Fruit fly (Drosophila melanogaster) whole organism, embryonic: ENCODE measurements around the gene CG43450.

Source experiments
- BEAF-32 ChIP-seq: fragments of 200-800 bp; sonication (Bioruptor generic); optimal IDR thresholded peaks from 3 replicates; lab custom pipeline; 2017; ENCODE audit warnings: missing biosample characterization, missing genetic modification characterization, mild to moderate bottlenecking, moderate library complexity, missing genetic modification reagents
- Bgb ChIP-seq: fragments of 200-800 bp; sonication (Bioruptor generic); IDR thresholded peaks from 2 replicates; pipeline ENCODE4 v1.3.6; 2022; ENCODE audit warnings: missing biosample characterization, missing genetic modification characterization; ENCODE audit not compliant: partially characterized antibody
- Bteb2 ChIP-seq: fragments of 200-800 bp; sonication (Bioruptor generic); optimal IDR thresholded peaks from 2 replicates; lab custom pipeline; 2016; ENCODE audit warnings: missing biosample characterization, missing genetic modification characterization
- CG10543 ChIP-seq: fragments of 200-800 bp; sonication (Bioruptor generic); optimal IDR thresholded peaks from 3 replicates; lab custom pipeline; 2017; ENCODE audit warnings: missing biosample characterization, mild to moderate bottlenecking, missing genetic modification characterization, moderate library complexity
- CG12236 ChIP-seq: fragments of 200-800 bp; sonication (Bioruptor generic); optimal IDR thresholded peaks from 2 replicates; lab custom pipeline; 2016; ENCODE audit warnings: missing biosample characterization, missing genetic modification characterization
- CG16813 ChIP-seq: fragments of 200-800 bp; sonication (Bioruptor generic); IDR thresholded peaks from 3 replicates; pipeline ENCODE4 v1.3.6; 2022; ENCODE audit warnings: missing biosample characterization, missing genetic modification characterization; ENCODE audit not compliant: partially characterized antibody
- CG18011 ChIP-seq: fragments of 200-800 bp; sonication (Bioruptor generic); optimal IDR thresholded peaks from 2 replicates; lab custom pipeline; 2017; ENCODE audit warnings: missing biosample characterization, missing genetic modification characterization, mild to moderate bottlenecking, moderate library complexity, missing genotype
- CG18619 ChIP-seq: fragments of 200-800 bp; sonication (Bioruptor generic); optimal IDR thresholded peaks from 3 replicates; lab custom pipeline; 2017; ENCODE audit warnings: missing biosample characterization, mild to moderate bottlenecking, missing genetic modification characterization
- CG2116 ChIP-seq: fragments of 200-800 bp; sonication (Bioruptor generic); optimal IDR thresholded peaks from 3 replicates; lab custom pipeline; 2018; ENCODE audit warnings: missing biosample characterization, mild to moderate bottlenecking, missing genetic modification characterization
- CG2129 ChIP-seq: fragments of 200-800 bp; sonication (Bioruptor generic); IDR thresholded peaks from 2 replicates; pipeline ENCODE4 v1.3.6; 2022; ENCODE audit warnings: missing biosample characterization, missing genetic modification characterization; ENCODE audit not compliant: partially characterized antibody
- CG2712 ChIP-seq: fragments of 200-800 bp; optimal IDR thresholded peaks from 3 replicates; lab custom pipeline; 2019; ENCODE audit warnings: missing biosample characterization, mild to moderate bottlenecking, missing genetic modification characterization, moderate library complexity
- CG4424 ChIP-seq: fragments of 200-800 bp; sonication (Bioruptor generic); optimal IDR thresholded peaks from 3 replicates; lab custom pipeline; 2016; ENCODE audit warnings: missing biosample characterization, missing genetic modification characterization
- CG7786 ChIP-seq: fragments of 200-800 bp; sonication (Bioruptor generic); optimal IDR thresholded peaks from 2 replicates; lab custom pipeline; 2016; ENCODE audit warnings: missing biosample characterization, missing genetic modification characterization
- CG8478 ChIP-seq: fragments of >200 bp; optimal IDR thresholded peaks from 2 replicates; lab custom pipeline; 2018
- CG8765 ChIP-seq: fragments of 200-800 bp; sonication (Bioruptor generic); IDR thresholded peaks from 2 replicates; pipeline ENCODE4 v1.3.6; 2022; ENCODE audit warnings: missing biosample characterization, missing genetic modification characterization
- Dbx ChIP-seq: fragments of 200-800 bp; sonication (Bioruptor generic); IDR thresholded peaks from 3 replicates; pipeline ENCODE4 v1.3.6; 2022; ENCODE audit warnings: missing biosample characterization, missing genetic modification characterization
- Dll ChIP-seq: fragments of 200-800 bp; sonication (Bioruptor generic); IDR thresholded peaks from 4 replicates; pipeline ENCODE4 v1.3.6; 2022; ENCODE audit warnings: missing biosample characterization, missing genetic modification characterization; ENCODE audit not compliant: partially characterized antibody
- Doc3 ChIP-seq: fragments of 200-800 bp; sonication (Bioruptor generic); IDR thresholded peaks from 3 replicates; pipeline ENCODE4 v1.3.6; 2022; ENCODE audit warnings: missing biosample characterization, missing genetic modification characterization; ENCODE audit not compliant: partially characterized antibody
- Dp ChIP-seq: fragments of 200-800 bp; sonication (Bioruptor generic); optimal IDR thresholded peaks from 2 replicates; lab custom pipeline; 2018; ENCODE audit warnings: missing biosample characterization, mild to moderate bottlenecking, missing genetic modification characterization, moderate library complexity
- Dref ChIP-seq: fragments of 200-800 bp; sonication (Bioruptor generic); IDR thresholded peaks from 2 replicates; pipeline ENCODE4 v1.3.6; 2022; ENCODE audit warnings: missing biosample characterization, missing genetic modification characterization
- Drgx ChIP-seq: fragments of 200-800 bp; sonication (Bioruptor generic); IDR thresholded peaks from 2 replicates; pipeline ENCODE4 v1.3.6; 2022; ENCODE audit warnings: missing biosample characterization, missing genetic modification characterization
- E2f2 ChIP-seq: fragments of 200-800 bp; sonication (Bioruptor generic); IDR thresholded peaks from 2 replicates; pipeline ENCODE4 v1.3.6; 2022; ENCODE audit warnings: missing biosample characterization, missing genetic modification characterization
- HLH3B ChIP-seq: fragments of 200-800 bp; sonication (Bioruptor generic); IDR thresholded peaks from 2 replicates; pipeline ENCODE4 v1.3.6; 2022; ENCODE audit warnings: missing biosample characterization, missing genetic modification characterization
- HmgD ChIP-seq: fragments of 200-800 bp; sonication (Bioruptor generic); optimal IDR thresholded peaks from 3 replicates; lab custom pipeline; 2016; ENCODE audit warnings: missing biosample characterization, missing genetic modification characterization
- Myb ChIP-seq: fragments of 200-800 bp; sonication (Bioruptor generic); optimal IDR thresholded peaks from 2 replicates; lab custom pipeline; 2016; ENCODE audit warnings: missing biosample characterization, missing genetic modification characterization
- Nf-YA ChIP-seq: fragments of 200-800 bp; sonication (Bioruptor generic); IDR thresholded peaks from 2 replicates; pipeline ENCODE4 v1.3.6; 2022; ENCODE audit warnings: missing biosample characterization, missing genetic modification characterization
- Opbp ChIP-seq: fragments of 200-800 bp; sonication (Bioruptor generic); IDR thresholded peaks from 3 replicates; pipeline ENCODE4 v1.3.6; 2022; ENCODE audit warnings: missing biosample characterization, missing genetic modification characterization; ENCODE audit not compliant: partially characterized antibody
- PHDP ChIP-seq: fragments of 200-800 bp; sonication (Bioruptor generic); optimal IDR thresholded peaks from 3 replicates; lab custom pipeline; 2018; ENCODE audit warnings: missing biosample characterization, mild to moderate bottlenecking, missing genetic modification characterization, moderate library complexity
- Poxn ChIP-seq: fragments of 200-800 bp; sonication (Bioruptor generic); IDR thresholded peaks from 2 replicates; pipeline ENCODE4 v1.3.6; 2022; ENCODE audit warnings: missing biosample characterization, missing genetic modification characterization
- Sry-δ ChIP-seq: fragments of 200-800 bp; sonication (Bioruptor generic); optimal IDR thresholded peaks from 2 replicates; lab custom pipeline; 2016; ENCODE audit warnings: missing biosample characterization, missing genetic modification characterization
- TFAM ChIP-seq: fragments of 200-800 bp; sonication (Bioruptor generic); optimal IDR thresholded peaks from 2 replicates; lab custom pipeline; 2017; ENCODE audit warnings: missing biosample characterization, missing genetic modification characterization, inconsistent platforms
- bbx ChIP-seq: fragments of 200-800 bp; sonication (Bioruptor generic); IDR thresholded peaks from 2 replicates; pipeline ENCODE4 v1.3.6; 2022; ENCODE audit warnings: missing biosample characterization, missing genetic modification characterization; ENCODE audit not compliant: partially characterized antibody
- chif ChIP-seq, 2 experiments: fragments of 200-800 bp; sonication (Bioruptor generic); optimal IDR thresholded peaks; 3 replicates each; lab custom pipeline; 2016; ENCODE audit warnings: missing biosample characterization in 2 of 2, missing genetic modification characterization in 2 of 2
- disco-r ChIP-seq: fragments of 200-800 bp; sonication (Bioruptor generic); optimal IDR thresholded peaks from 2 replicates; lab custom pipeline; 2016; ENCODE audit warnings: missing biosample characterization, missing genetic modification characterization
- gfzf ChIP-seq: fragments of 200-800 bp; sonication (Bioruptor generic); optimal IDR thresholded peaks from 2 replicates; lab custom pipeline; 2016; ENCODE audit warnings: missing biosample characterization, mild to moderate bottlenecking, missing genetic modification characterization, moderate library complexity
- grn ChIP-seq: fragments of 200-800 bp; sonication (Bioruptor generic); optimal IDR thresholded peaks from 3 replicates; lab custom pipeline; 2017; ENCODE audit warnings: missing biosample characterization, missing genetic modification characterization
- hb ChIP-seq: fragments of 200-800 bp; sonication (Bioruptor generic); IDR thresholded peaks from 3 replicates; pipeline ENCODE4 v1.3.6; 2022; ENCODE audit warnings: missing biosample characterization, missing genetic modification characterization; ENCODE audit not compliant: partially characterized antibody
- inv ChIP-seq: fragments of 200-800 bp; sonication (Bioruptor generic); IDR thresholded peaks from 2 replicates; pipeline ENCODE4 v1.3.6; 2022; ENCODE audit warnings: missing biosample characterization, missing genetic modification characterization; ENCODE audit not compliant: partially characterized antibody
- kni ChIP-seq: fragments of 200-800 bp; sonication (Bioruptor generic); optimal IDR thresholded peaks from 3 replicates; lab custom pipeline; 2017; ENCODE audit warnings: mild to moderate bottlenecking, missing biosample characterization, missing genetic modification reagents, missing genetic modification characterization
- otp ChIP-seq: fragments of 200-800 bp; sonication (Bioruptor generic); IDR thresholded peaks from 3 replicates; pipeline ENCODE4, ENCODE4 v1.3.6; 2022; ENCODE audit warnings: missing biosample characterization, missing genetic modification characterization
- sc ChIP-seq, 3 experiments: fragments of >200 bp in 2 of 3; fragments of 200-800 bp in 1 of 3; sonication (Bioruptor generic) in 1 of 3; optimal IDR thresholded peaks; 2 replicates in 2 of 3; 3 replicates in 1 of 3; lab custom pipeline; 2017; ENCODE audit warnings: mild to moderate bottlenecking in 1 of 3, missing biosample characterization in 1 of 3, missing genetic modification characterization in 1 of 3, missing genetic modification reagents in 1 of 3
- sens ChIP-seq: fragments of 200-800 bp; sonication (Bioruptor generic); peaks from one replicate; lab custom pipeline; 2016; ENCODE audit warnings: missing biosample characterization, missing genetic modification characterization
- sim ChIP-seq: fragments of 200-800 bp; sonication (Bioruptor generic); IDR thresholded peaks from 2 replicates; pipeline ENCODE4 v1.3.6; 2022; ENCODE audit warnings: missing biosample characterization, missing genetic modification characterization
- sna ChIP-seq: fragments of 200-800 bp; sonication (Bioruptor generic); IDR thresholded peaks from 2 replicates; pipeline ENCODE4 v1.3.6; 2022; ENCODE audit warnings: missing biosample characterization, missing genetic modification characterization; ENCODE audit not compliant: partially characterized antibody
- stc ChIP-seq: fragments of 200-800 bp; sonication (Bioruptor generic); IDR thresholded peaks from 2 replicates; pipeline ENCODE4 v1.3.6; 2022; ENCODE audit warnings: missing biosample characterization, missing genetic modification characterization
- stwl ChIP-seq: fragments of 200-800 bp; sonication (Bioruptor generic); optimal IDR thresholded peaks from 3 replicates; lab custom pipeline; 2018; ENCODE audit warnings: missing biosample characterization, mild to moderate bottlenecking, missing genetic modification characterization, moderate library complexity
- tap ChIP-seq: fragments of 200-800 bp; optimal IDR thresholded peaks from 3 replicates; lab custom pipeline; 2019; ENCODE audit warnings: missing biosample characterization, mild to moderate bottlenecking, missing genetic modification characterization, moderate library complexity
- trem ChIP-seq: fragments of 200-800 bp; optimal IDR thresholded peaks from 3 replicates; lab custom pipeline; 2019; ENCODE audit warnings: missing biosample characterization, mild to moderate bottlenecking, missing genetic modification characterization, moderate library complexity
- zf30C ChIP-seq: fragments of 200-800 bp; sonication (Bioruptor generic); optimal IDR thresholded peaks from 3 replicates; lab custom pipeline; 2018; ENCODE audit warnings: missing biosample characterization, mild to moderate bottlenecking, missing genetic modification characterization
- zfh1 ChIP-seq: fragments of 200-800 bp; sonication (Bioruptor generic); IDR thresholded peaks from 3 replicates; pipeline ENCODE4 v1.3.6; 2022; ENCODE audit warnings: missing biosample characterization, missing genetic modification characterization

The CG43450 gene

dm6 chr3R:12219497-12219896 is 24.4 kb downstream of the CG43450 start, which contains the start of gene Cog1 (continued):
- no peak for TF ChIP-seq kni (GFP tag; lab: Kevin White, UChicago)
- no peak for TF ChIP-seq CG4424 (GFP tag; lab: Kevin White, UChicago)
- TF ChIP-seq BEAF-32 (GFP tag; lab: Kevin White, UChicago), result peak; percentile 72
- peak; percentile 2 for TF ChIP-seq trem (tag; lab: Kevin White, UChicago)
- TF ChIP-seq TFAM (GFP tag; lab: Kevin White, UChicago), result no peak
- TF ChIP-seq CG2129, result peak; percentile 59
- no peak for TF ChIP-seq Nf-YA (GFP tag; lab: Robert Waterston, UW)
- TF ChIP-seq CG16813 (GFP tag; lab: Robert Waterston, UW), result peak; percentile 64; the same call in 2 of the 3 replicates
- no peak for TF ChIP-seq sc (optimal IDR thresholded peaks at IDR 0.05; lab: Kevin White, UChicago)
- TF ChIP-seq sc (GFP tag; optimal IDR thresholded peaks at IDR 0.05; lab: Kevin White, UChicago), result no peak
- TF ChIP-seq grn (GFP tag; lab: Kevin White, UChicago), result no peak
- peak; percentile 88 for TF ChIP-seq sna
- no peak for TF ChIP-seq zf30C (GFP tag; lab: Kevin White, UChicago)
- TF ChIP-seq CG8765 (GFP tag; lab: Robert Waterston, UW), result no peak
- TF ChIP-seq Opbp (GFP tag; lab: Robert Waterston, UW), result peak; percentile 73; the same call in 2 of the 3 replicates
- peak; percentile 39 for TF ChIP-seq inv (GFP tag; lab: Robert Waterston, UW)
- TF ChIP-seq Drgx (GFP tag; lab: Robert Waterston, UW), result no peak
- peak; percentile 5 for TF ChIP-seq Dp (GFP tag; lab: Kevin White, UChicago)
- TF ChIP-seq hb (GFP tag; lab: Robert Waterston, UW), result no peak; the same call in 2 of the 3 replicates
- TF ChIP-seq Dll (GFP tag; lab: Robert Waterston, UW), result peak; percentile 84
- peak; percentile 70 for TF ChIP-seq Bgb
- no peak for TF ChIP-seq CG12236
- TF ChIP-seq CG7786 (GFP tag; lab: Kevin White, UChicago), result no peak
- TF ChIP-seq Myb, result peak; percentile 72
- TF ChIP-seq bbx (GFP tag; lab: Robert Waterston, UW), result peak; percentile 73
- TF ChIP-seq CG10543, result no peak
- TF ChIP-seq Dref, result peak; percentile 74
- peak; percentile 63 for TF ChIP-seq stwl (tag; lab: Kevin White, UChicago)
- peak; percentile 75 for TF ChIP-seq Doc3 (GFP tag; lab: Robert Waterston, UW)
- TF ChIP-seq Sry-δ (GFP tag; lab: Kevin White, UChicago), result peak; percentile 45
- no peak for TF ChIP-seq gfzf (GFP tag; lab: Kevin White, UChicago)
- TF ChIP-seq sens (GFP tag; lab: Kevin White, UChicago), result peak; percentile 13

dm6 chr3R:12221366-12221916 is 26.3 kb downstream of the CG43450 start, which contains the start of gene CG4860:
Gene CG4860, minus strand, starts transcription at chr3R:12221464.
- TF ChIP-seq zfh1 (GFP tag; lab: Robert Waterston, UW), result peak; percentile 78; the same call in 2 of the 3 replicates
- peak; percentile 87 for TF ChIP-seq CG2712 (tag; lab: Kevin White, UChicago)
- TF ChIP-seq CG18619 (GFP tag; lab: Kevin White, UChicago), result peak; percentile 85
- TF ChIP-seq CG8478 (lab: Kevin White, UChicago), result no peak
- peak; percentile 76 for TF ChIP-seq CG2116
- peak; percentile 63 for TF ChIP-seq tap (tag; lab: Kevin White, UChicago)
- peak; percentile 64; the same call in 1 of the 2 replicates for TF ChIP-seq Poxn
- peak; percentile 96 for TF ChIP-seq sens (GFP tag; lab: Kevin White, UChicago)
- TF ChIP-seq disco-r (GFP tag; lab: Kevin White, UChicago), result peak; percentile 65
- TF ChIP-seq E2f2 (GFP tag; lab: Robert Waterston, UW), result peak; percentile 60; the same call in 1 of the 2 replicates
- peak; percentile 59 for TF ChIP-seq HmgD
- peak; percentile 57; the same call in 1 of the 2 replicates for TF ChIP-seq sim (GFP tag; lab: Robert Waterston, UW)
- TF ChIP-seq otp, result peak; percentile 73
- TF ChIP-seq Dbx (GFP tag; lab: Robert Waterston, UW), result peak; percentile 88
- peak; percentile 86 for TF ChIP-seq Bteb2 (GFP tag; lab: Kevin White, UChicago)
- TF ChIP-seq PHDP (tag; lab: Kevin White, UChicago), result peak; percentile 94
- peak; percentile 79 for TF ChIP-seq CG18011 (GFP tag; lab: Kevin White, UChicago)
- peak; percentile 83 for TF ChIP-seq stc (GFP tag; lab: Robert Waterston, UW)
- peak; percentile 78 to 82 for TF ChIP-seq chif (GFP tag; optimal IDR thresholded peaks at IDR 0.05; lab: Kevin White, UChicago)
- TF ChIP-seq HLH3B (GFP tag; lab: Robert Waterston, UW), result peak; percentile 86
